Fruit fly (Drosophila melanogaster): ENCODE data around the gene CG13309.

DNA sequence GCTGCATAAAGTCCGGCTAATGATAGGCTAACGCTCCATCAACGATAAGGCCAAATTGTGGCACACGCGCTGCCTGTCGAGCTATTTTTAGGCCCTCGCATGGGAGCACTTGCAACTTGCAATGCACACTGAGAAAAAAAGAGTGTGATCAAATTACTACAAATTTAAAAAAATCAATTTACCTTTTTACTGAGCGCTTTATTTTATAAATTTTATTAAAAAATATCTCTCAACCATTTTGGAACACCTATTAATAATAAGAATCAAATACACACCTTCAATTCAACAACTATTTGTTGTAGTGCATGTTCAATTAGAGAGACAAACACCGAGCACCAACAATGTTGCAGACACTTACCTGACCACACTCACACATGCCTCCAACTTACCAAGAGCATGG is 44.7 kb upstream of the CG13309 start:
- TF ChIP-seq kay (GFP tag; ENCODE audit: borderline replicate concordance) (no peak), CG5204 (GFP tag; optimal IDR thresholded peaks at IDR 0.05) (no peak)

Measured in whole organism, adult.